Fruit fly (Drosophila melanogaster) whole organism, embryonic: ENCODE results near the gene Tom70.

ENCODE experiments used
- Atf3 ChIP-seq: fragments of 200-800 bp; sonication (Bioruptor generic); optimal IDR thresholded peaks from 3 replicates; lab custom pipeline; 2016; ENCODE audit warnings: missing biosample characterization, missing genetic modification characterization
- B-H2 ChIP-seq: fragments of 200-800 bp; sonication (Bioruptor generic); optimal IDR thresholded peaks from 2 replicates; lab custom pipeline; 2018; ENCODE audit warnings: missing biosample characterization, mild to moderate bottlenecking, missing genetic modification characterization
- CG10267 ChIP-seq: fragments of 200-800 bp; sonication (Bioruptor generic); optimal IDR thresholded peaks from 2 replicates; lab custom pipeline; 2018; ENCODE audit warnings: missing biosample characterization, mild to moderate bottlenecking, missing genetic modification characterization, moderate library complexity
- CG10565 ChIP-seq: fragments of 200-800 bp; sonication (Bioruptor generic); optimal IDR thresholded peaks from 3 replicates; lab custom pipeline; 2016; ENCODE audit warnings: missing biosample characterization, mild to moderate bottlenecking, missing genetic modification characterization
- CG12942 ChIP-seq: fragments of 200-800 bp; sonication (Bioruptor generic); optimal IDR thresholded peaks from 3 replicates; lab custom pipeline; 2016; ENCODE audit warnings: missing biosample characterization, missing genetic modification characterization
- CG14710 ChIP-seq: fragments of 200-800 bp; sonication (Bioruptor generic); optimal IDR thresholded peaks from 3 replicates; lab custom pipeline; 2019; ENCODE audit warnings: missing biosample characterization, mild to moderate bottlenecking, missing genetic modification characterization, moderate library complexity
- CG15073 ChIP-seq: fragments of 200-800 bp; sonication (Bioruptor generic); optimal IDR thresholded peaks from 2 replicates; lab custom pipeline; 2016; ENCODE audit warnings: missing biosample characterization, missing genetic modification characterization
- CG15269 ChIP-seq: fragments of 200-800 bp; sonication (Bioruptor generic); optimal IDR thresholded peaks from 2 replicates; lab custom pipeline; 2018; ENCODE audit warnings: missing biosample characterization, mild to moderate bottlenecking, missing genetic modification characterization, moderate library complexity
- CG15601 ChIP-seq: fragments of 200-800 bp; sonication (Bioruptor generic); optimal IDR thresholded peaks from 3 replicates; lab custom pipeline; 2019; ENCODE audit warnings: missing biosample characterization, mild to moderate bottlenecking, missing genetic modification characterization, moderate library complexity
- CG17328 ChIP-seq: fragments of 200-800 bp; sonication (Bioruptor generic); IDR thresholded peaks from 2 replicates; pipeline ENCODE4 v1.3.6; 2022; ENCODE audit warnings: missing biosample characterization, missing genetic modification characterization
- CG17612 ChIP-seq: fragments of 200-800 bp; sonication (Bioruptor generic); IDR thresholded peaks from 2 replicates; pipeline ENCODE4 v1.3.6; 2022; ENCODE audit warnings: missing biosample characterization, missing genetic modification characterization
- CG17802 ChIP-seq: fragments of 200-800 bp; sonication (Bioruptor generic); optimal IDR thresholded peaks from 2 replicates; lab custom pipeline; 2018; ENCODE audit warnings: missing biosample characterization, mild to moderate bottlenecking, missing genetic modification characterization, moderate library complexity
- CG2678 ChIP-seq: fragments of 200-800 bp; sonication (Bioruptor generic); optimal IDR thresholded peaks from 3 replicates; lab custom pipeline; 2019; ENCODE audit warnings: missing biosample characterization, mild to moderate bottlenecking, missing genetic modification characterization, moderate library complexity
- CG3065 ChIP-seq: fragments of 200-800 bp; sonication (Bioruptor generic); optimal IDR thresholded peaks from 2 replicates; lab custom pipeline; 2016; ENCODE audit warnings: missing biosample characterization, missing genetic modification characterization
- CG3163 ChIP-seq: fragments of 200-800 bp; sonication (Bioruptor generic); optimal IDR thresholded peaks from 3 replicates; lab custom pipeline; 2016; ENCODE audit warnings: missing biosample characterization, missing genetic modification characterization
- CG33213 ChIP-seq: fragments of 200-800 bp; sonication (Bioruptor generic); optimal IDR thresholded peaks from 3 replicates; lab custom pipeline; 2016; ENCODE audit warnings: missing biosample characterization, missing genetic modification characterization
- CG3407 ChIP-seq: fragments of 200-800 bp; sonication (Bioruptor generic); optimal IDR thresholded peaks from 2 replicates; lab custom pipeline; 2018; ENCODE audit warnings: missing biosample characterization, mild to moderate bottlenecking, missing genetic modification characterization
- CG3847 ChIP-seq: fragments of 200-800 bp; sonication (Bioruptor generic); IDR thresholded peaks from 2 replicates; pipeline ENCODE4 v1.3.6; 2022; ENCODE audit warnings: missing biosample characterization, missing genetic modification characterization
- CG4707 ChIP-seq: fragments of 200-800 bp; sonication (Bioruptor generic); optimal IDR thresholded peaks from 2 replicates; lab custom pipeline; 2018; ENCODE audit warnings: missing biosample characterization, mild to moderate bottlenecking, missing genetic modification characterization, moderate library complexity
- CG6272 ChIP-seq: fragments of 200-800 bp; sonication (Bioruptor generic); IDR thresholded peaks from 2 replicates; pipeline ENCODE4 v1.3.6; 2022; ENCODE audit warnings: missing biosample characterization, missing genetic modification characterization
- CG9817 ChIP-seq: fragments of 200-800 bp; sonication (Bioruptor generic); optimal IDR thresholded peaks from 2 replicates; lab custom pipeline; 2018; ENCODE audit warnings: missing biosample characterization, mild to moderate bottlenecking, missing genetic modification characterization, moderate library complexity
- Dbx ChIP-seq: fragments of 200-800 bp; sonication (Bioruptor generic); IDR thresholded peaks from 3 replicates; pipeline ENCODE4 v1.3.6; 2022; ENCODE audit warnings: missing biosample characterization, missing genetic modification characterization
- Dek ChIP-seq: fragments of 200-800 bp; sonication (Bioruptor generic); optimal IDR thresholded peaks from 3 replicates; lab custom pipeline; 2019; ENCODE audit warnings: missing biosample characterization, mild to moderate bottlenecking, missing genetic modification characterization, moderate library complexity
- E2f2 ChIP-seq: fragments of 200-800 bp; sonication (Bioruptor generic); IDR thresholded peaks from 2 replicates; pipeline ENCODE4 v1.3.6; 2022; ENCODE audit warnings: missing biosample characterization, missing genetic modification characterization
- Ets65A ChIP-seq: fragments of 200-800 bp; sonication (Bioruptor generic); peaks from one replicate; lab custom pipeline; 2016; ENCODE audit warnings: missing biosample characterization, missing genetic modification characterization
- HLH4C ChIP-seq: fragments of 200-800 bp; sonication (Bioruptor generic); IDR thresholded peaks from 3 replicates; pipeline ENCODE4 v1.3.6; 2022; ENCODE audit warnings: missing biosample characterization, missing genetic modification characterization; ENCODE audit not compliant: partially characterized antibody
- HmgD ChIP-seq: fragments of 200-800 bp; sonication (Bioruptor generic); optimal IDR thresholded peaks from 3 replicates; lab custom pipeline; 2016; ENCODE audit warnings: missing biosample characterization, missing genetic modification characterization
- Hsf ChIP-seq: fragments of 200-800 bp; sonication (Bioruptor generic); optimal IDR thresholded peaks from 3 replicates; lab custom pipeline; 2016; ENCODE audit warnings: missing biosample characterization, missing genetic modification characterization
- MESR4 ChIP-seq: fragments of 200-800 bp; sonication (Bioruptor generic); optimal IDR thresholded peaks from 2 replicates; lab custom pipeline; 2018; ENCODE audit warnings: missing biosample characterization, mild to moderate bottlenecking, missing genetic modification characterization, moderate library complexity
- Myb ChIP-seq: fragments of 200-800 bp; sonication (Bioruptor generic); optimal IDR thresholded peaks from 2 replicates; lab custom pipeline; 2016; ENCODE audit warnings: missing biosample characterization, missing genetic modification characterization
- Neu2 ChIP-seq: fragments of 200-800 bp; sonication (Bioruptor generic); optimal IDR thresholded peaks from 3 replicates; lab custom pipeline; 2016; ENCODE audit warnings: missing biosample characterization, missing genetic modification characterization, borderline replicate concordance
- Sry-δ ChIP-seq: fragments of 200-800 bp; sonication (Bioruptor generic); optimal IDR thresholded peaks from 2 replicates; lab custom pipeline; 2016; ENCODE audit warnings: missing biosample characterization, missing genetic modification characterization
- Stat92E ChIP-seq, 3 experiments: fragments of >200 bp in 2 of 3; fragments of 200-800 bp in 1 of 3; sonication (Bioruptor generic) in 1 of 3; optimal IDR thresholded peaks; 2 replicates each; lab custom pipeline; 2017 to 2019; ENCODE audit warnings: missing biosample characterization in 3 of 3, missing genetic modification characterization in 3 of 3, mild to moderate bottlenecking in 1 of 3, moderate library complexity in 1 of 3
- Tbp ChIP-seq: fragments of >200 bp; optimal IDR thresholded peaks from 2 replicates; lab custom pipeline; 2018; ENCODE audit warnings: missing biosample characterization, missing genetic modification characterization
- ap ChIP-seq: fragments of 200-800 bp; sonication (Bioruptor generic); IDR thresholded peaks from 2 replicates; pipeline ENCODE4 v1.3.6; 2022; ENCODE audit warnings: missing biosample characterization, missing genetic modification characterization
- bab2 ChIP-seq: fragments of 200-800 bp; sonication (Bioruptor generic); optimal IDR thresholded peaks from 2 replicates; lab custom pipeline; 2016; ENCODE audit warnings: missing biosample characterization, missing genetic modification characterization
- chn ChIP-seq: fragments of 200-800 bp; sonication (Bioruptor generic); optimal IDR thresholded peaks from 2 replicates; lab custom pipeline; 2016; ENCODE audit warnings: missing biosample characterization, missing genetic modification characterization
- exex ChIP-seq: fragments of 200-800 bp; sonication (Bioruptor generic); optimal IDR thresholded peaks from 4 replicates; lab custom pipeline; 2018; ENCODE audit warnings: missing biosample characterization, mild to moderate bottlenecking, missing genetic modification characterization, moderate library complexity
- grau ChIP-seq: fragments of 200-800 bp; optimal IDR thresholded peaks from 3 replicates; lab custom pipeline; 2019; ENCODE audit warnings: missing biosample characterization, mild to moderate bottlenecking, missing genetic modification characterization, moderate library complexity
- hth ChIP-seq: fragments of >200 bp; optimal IDR thresholded peaks from 2 replicates; lab custom pipeline; 2017; ENCODE audit warnings: inconsistent platforms
- insv ChIP-seq, 2 experiments: fragments of 200-800 bp; sonication (Bioruptor generic); optimal IDR thresholded peaks; 3 replicates each; lab custom pipeline; 2016 to 2018; ENCODE audit warnings: missing biosample characterization in 2 of 2, missing genetic modification characterization in 2 of 2
- jumu ChIP-seq: fragments of 200-800 bp; sonication (Bioruptor generic); optimal IDR thresholded peaks from 3 replicates; lab custom pipeline; 2016; ENCODE audit warnings: missing biosample characterization, missing genetic modification characterization
- knrl ChIP-seq: fragments of 200-800 bp; sonication (Bioruptor generic); IDR thresholded peaks from 3 replicates; pipeline ENCODE4 v1.3.6; 2022; ENCODE audit warnings: missing biosample characterization, missing genetic modification characterization; ENCODE audit not compliant: partially characterized antibody
- peb ChIP-seq: fragments of 200-800 bp; sonication (Bioruptor generic); IDR thresholded peaks from 2 replicates; pipeline ENCODE4 v1.3.6; 2022; ENCODE audit warnings: missing biosample characterization, missing genetic modification characterization
- pfk ChIP-seq: fragments of 200-800 bp; sonication (Bioruptor generic); optimal IDR thresholded peaks from 2 replicates; lab custom pipeline; 2018; ENCODE audit warnings: missing biosample characterization, mild to moderate bottlenecking, missing genetic modification characterization, moderate library complexity
- pnt ChIP-seq: fragments of 200-800 bp; sonication (Bioruptor generic); optimal IDR thresholded peaks from 3 replicates; lab custom pipeline; 2016; ENCODE audit warnings: missing biosample characterization, missing genetic modification characterization
- sc ChIP-seq, 3 experiments: fragments of >200 bp in 2 of 3; fragments of 200-800 bp in 1 of 3; sonication (Bioruptor generic) in 1 of 3; optimal IDR thresholded peaks; 2 replicates in 2 of 3; 3 replicates in 1 of 3; lab custom pipeline; 2017; ENCODE audit warnings: mild to moderate bottlenecking in 1 of 3, missing biosample characterization in 1 of 3, missing genetic modification characterization in 1 of 3, missing genetic modification reagents in 1 of 3
- tin ChIP-seq: fragments of 200-800 bp; sonication (Bioruptor generic); optimal IDR thresholded peaks from 3 replicates; lab custom pipeline; 2016; ENCODE audit warnings: missing biosample characterization, missing genetic modification characterization
- ttk ChIP-seq: fragments of 200-800 bp; sonication (Bioruptor generic); IDR thresholded peaks from 2 replicates; pipeline ENCODE4 v2.1.2; 2022; ENCODE audit warnings: missing biosample characterization, missing genetic modification characterization

Gene Tom70

dm6 chr2L:12004211-12004979, 33.9 kb downstream of the Tom70 start (continued):
- TF ChIP-seq ap (GFP tag; lab: Robert Waterston, UW) (no peak), CG9817 (tag; lab: Kevin White, UChicago) (peak; percentile 12), hth (no peak), HLH4C (GFP tag; lab: Robert Waterston, UW) (no peak), E2f2 (no peak), sc (optimal IDR thresholded peaks at IDR 0.05; lab: Kevin White, UChicago) (no peak), sc (GFP tag; optimal IDR thresholded peaks at IDR 0.05; lab: Kevin White, UChicago) (peak; percentile 85), grau (tag; lab: Kevin White, UChicago) (peak; percentile 22), Dbx (GFP tag; lab: Robert Waterston, UW) (no peak), CG15073 (GFP tag; lab: Kevin White, UChicago) (no peak), CG4707 (GFP tag; lab: Kevin White, UChicago) (peak; percentile 88), B-H2 (GFP tag; lab: Kevin White, UChicago) (peak; percentile 53), CG2678 (tag; lab: Kevin White, UChicago) (peak; percentile 73), Sry-δ (GFP tag; lab: Kevin White, UChicago) (no peak), chn (GFP tag; lab: Kevin White, UChicago) (peak; percentile 30), CG3407 (GFP tag; lab: Kevin White, UChicago) (peak; percentile 93), bab2 (GFP tag; lab: Kevin White, UChicago) (peak; percentile 56), Dek (tag; lab: Kevin White, UChicago) (peak; percentile 44), CG14710 (tag; lab: Kevin White, UChicago) (peak; percentile 64), ttk (GFP tag; lab: Robert Waterston, UW) (no peak), CG17612 (GFP tag; lab: Robert Waterston, UW) (no peak), CG17328 (GFP tag; lab: Robert Waterston, UW) (no peak), Stat92E (GFP tag; optimal IDR thresholded peaks at IDR 0.05; lab: Kevin White, UChicago) (no peak), jumu (no peak), insv (GFP tag; optimal IDR thresholded peaks at IDR 0.05; lab: Kevin White, UChicago) (no peak), CG6272 (GFP tag; lab: Robert Waterston, UW) (no peak), Tbp (no peak), HmgD (GFP tag; lab: Kevin White, UChicago) (no peak), MESR4 (no peak), CG15269 (tag; lab: Kevin White, UChicago) (peak; percentile 73), CG10565 (GFP tag; lab: Kevin White, UChicago) (no peak), tin (GFP tag; lab: Kevin White, UChicago) (peak; percentile 25), CG12942 (GFP tag; lab: Kevin White, UChicago) (peak; percentile 6), CG17802 (peak; percentile 43), Hsf (no peak), Atf3 (GFP tag; lab: Kevin White, UChicago) (peak; percentile 34), Neu2 (GFP tag; lab: Kevin White, UChicago) (no peak), pnt (GFP tag; lab: Kevin White, UChicago) (peak; percentile 32), CG10267 (tag; lab: Kevin White, UChicago) (peak; percentile 10), Myb (GFP tag; lab: Kevin White, UChicago) (no peak), peb (no peak), CG3163 (GFP tag; lab: Kevin White, UChicago) (no peak), CG15601 (peak; percentile 88), pfk (GFP tag; lab: Kevin White, UChicago) (peak; percentile 68), CG33213 (GFP tag; lab: Kevin White, UChicago) (peak; percentile 49), exex (tag; lab: Kevin White, UChicago) (peak; percentile 79), CG3065 (GFP tag; lab: Kevin White, UChicago) (peak; percentile 85), Ets65A (GFP tag; lab: Kevin White, UChicago) (peak; percentile 63), knrl (GFP tag; lab: Robert Waterston, UW) (no peak), CG3847 (GFP tag; lab: Robert Waterston, UW) (no peak)
